Fruit fly (Drosophila melanogaster): ENCODE results near the gene hry.

- TF ChIP-seq CG12768 (GFP tag; optimal IDR thresholded peaks at IDR 0.05): no peak
- no peak for TF ChIP-seq CG33017 (tag; optimal IDR thresholded peaks at IDR 0.05)
- TF ChIP-seq CG1620 (GFP tag; optimal IDR thresholded peaks at IDR 0.05): no peak
- TF ChIP-seq CG7045 (GFP tag; optimal IDR thresholded peaks at IDR 0.05): no peak
- no peak for TF ChIP-seq pad (GFP tag; optimal IDR thresholded peaks at IDR 0.05)
- TF ChIP-seq Hr96 (GFP tag; optimal IDR thresholded peaks at IDR 0.05): no peak
- TF ChIP-seq CG5204 (GFP tag; optimal IDR thresholded peaks at IDR 0.05): no peak
- TF ChIP-seq CG7101 (tag; optimal IDR thresholded peaks at IDR 0.05): no peak
- no peak for TF ChIP-seq bab1 (GFP tag; optimal IDR thresholded peaks at IDR 0.05)
Measured at dm6 chr3L:8676500-8676899, 941 bp downstream of the hry start.
